Fruit fly (Drosophila melanogaster) whole organism, embryonic: ENCODE results near the gene CG3448.

Source experiments
- CG10979 ChIP-seq: fragments of 200-800 bp; sonication (Bioruptor generic); optimal IDR thresholded peaks from 2 replicates; lab custom pipeline; 2018; ENCODE audit warnings: missing biosample characterization, mild to moderate bottlenecking, missing genetic modification characterization, moderate library complexity
- CG12219 ChIP-seq: fragments of 200-800 bp; sonication (Bioruptor generic); optimal IDR thresholded peaks from 3 replicates; lab custom pipeline; 2018; ENCODE audit warnings: missing biosample characterization, mild to moderate bottlenecking, missing genetic modification characterization
- CG12659 ChIP-seq: fragments of 200-800 bp; sonication (Bioruptor generic); optimal IDR thresholded peaks from 3 replicates; lab custom pipeline; 2017; ENCODE audit warnings: mild to moderate bottlenecking, missing biosample characterization, missing genetic modification reagents, missing genetic modification characterization
- CG14710 ChIP-seq: fragments of 200-800 bp; sonication (Bioruptor generic); optimal IDR thresholded peaks from 3 replicates; lab custom pipeline; 2019; ENCODE audit warnings: missing biosample characterization, mild to moderate bottlenecking, missing genetic modification characterization, moderate library complexity
- CG17186 ChIP-seq: fragments of 200-800 bp; sonication (Bioruptor generic); optimal IDR thresholded peaks from 3 replicates; lab custom pipeline; 2017; ENCODE audit warnings: missing biosample characterization, missing genetic modification reagents, missing genetic modification characterization
- CG1832 ChIP-seq: fragments of 200-800 bp; sonication (Bioruptor generic); optimal IDR thresholded peaks from 2 replicates; lab custom pipeline; 2017; ENCODE audit warnings: missing biosample characterization, mild to moderate bottlenecking, missing genetic modification characterization, inconsistent platforms
- CG18619 ChIP-seq: fragments of 200-800 bp; sonication (Bioruptor generic); optimal IDR thresholded peaks from 3 replicates; lab custom pipeline; 2017; ENCODE audit warnings: missing biosample characterization, mild to moderate bottlenecking, missing genetic modification characterization
- CG2129 ChIP-seq: fragments of 200-800 bp; sonication (Bioruptor generic); IDR thresholded peaks from 2 replicates; pipeline ENCODE4 v1.3.6; 2022; ENCODE audit warnings: missing biosample characterization, missing genetic modification characterization; ENCODE audit not compliant: partially characterized antibody
- CG2678 ChIP-seq: fragments of 200-800 bp; sonication (Bioruptor generic); optimal IDR thresholded peaks from 3 replicates; lab custom pipeline; 2019; ENCODE audit warnings: missing biosample characterization, mild to moderate bottlenecking, missing genetic modification characterization, moderate library complexity
- CG2712 ChIP-seq: fragments of 200-800 bp; optimal IDR thresholded peaks from 3 replicates; lab custom pipeline; 2019; ENCODE audit warnings: missing biosample characterization, mild to moderate bottlenecking, missing genetic modification characterization, moderate library complexity
- CG3281 ChIP-seq: fragments of 200-800 bp; sonication (Bioruptor generic); optimal IDR thresholded peaks from 3 replicates; lab custom pipeline; 2017; ENCODE audit warnings: missing biosample characterization, mild to moderate bottlenecking, missing genetic modification characterization
- CG33557 ChIP-seq: fragments of 200-800 bp; sonication (Bioruptor generic); optimal IDR thresholded peaks from 2 replicates; lab custom pipeline; 2019; ENCODE audit warnings: missing biosample characterization, mild to moderate bottlenecking, missing genetic modification characterization, moderate library complexity
- CG3838 ChIP-seq: fragments of 200-800 bp; sonication (Bioruptor generic); optimal IDR thresholded peaks from 3 replicates; lab custom pipeline; 2016; ENCODE audit warnings: missing biosample characterization, missing genetic modification characterization
- CG4282 ChIP-seq: fragments of 200-800 bp; sonication (Bioruptor generic); optimal IDR thresholded peaks from 2 replicates; lab custom pipeline; 2016; ENCODE audit warnings: missing biosample characterization, missing genetic modification characterization
- CG6689 ChIP-seq: fragments of 200-800 bp; sonication (Bioruptor generic); IDR thresholded peaks from 2 replicates; pipeline ENCODE4 v1.3.6; 2022; ENCODE audit warnings: missing biosample characterization, missing genetic modification characterization
- CG6854 ChIP-seq: fragments of 200-800 bp; sonication (Bioruptor generic); optimal IDR thresholded peaks from 3 replicates; lab custom pipeline; 2017; ENCODE audit warnings: missing biosample characterization, mild to moderate bottlenecking, missing genetic modification characterization
- CG7987 ChIP-seq: fragments of 200-800 bp; sonication (Bioruptor generic); optimal IDR thresholded peaks from 2 replicates; lab custom pipeline; 2018; ENCODE audit warnings: missing biosample characterization, mild to moderate bottlenecking, missing genetic modification characterization, moderate library complexity
- CG8944 ChIP-seq: fragments of 200-800 bp; sonication (Bioruptor generic); optimal IDR thresholded peaks from 3 replicates; lab custom pipeline; 2016; ENCODE audit warnings: missing biosample characterization, missing genetic modification characterization
- Dek ChIP-seq: fragments of 200-800 bp; sonication (Bioruptor generic); optimal IDR thresholded peaks from 3 replicates; lab custom pipeline; 2019; ENCODE audit warnings: missing biosample characterization, mild to moderate bottlenecking, missing genetic modification characterization, moderate library complexity
- Dref ChIP-seq: fragments of 200-800 bp; sonication (Bioruptor generic); IDR thresholded peaks from 2 replicates; pipeline ENCODE4 v1.3.6; 2022; ENCODE audit warnings: missing biosample characterization, missing genetic modification characterization
- Drgx ChIP-seq: fragments of 200-800 bp; sonication (Bioruptor generic); IDR thresholded peaks from 2 replicates; pipeline ENCODE4 v1.3.6; 2022; ENCODE audit warnings: missing biosample characterization, missing genetic modification characterization
- Gsc ChIP-seq: fragments of 200-800 bp; sonication (Bioruptor generic); IDR thresholded peaks from 2 replicates; pipeline ENCODE4 v1.3.6; 2022; ENCODE audit warnings: missing biosample characterization, missing genetic modification characterization
- HLH54F ChIP-seq: fragments of 200-800 bp; sonication (Bioruptor generic); optimal IDR thresholded peaks from 3 replicates; lab custom pipeline; 2016; ENCODE audit warnings: missing biosample characterization, missing genetic modification characterization
- Hr39 ChIP-seq: fragments of >200 bp; optimal IDR thresholded peaks from 2 replicates; lab custom pipeline; 2017
- Hsf ChIP-seq: fragments of 200-800 bp; sonication (Bioruptor generic); optimal IDR thresholded peaks from 3 replicates; lab custom pipeline; 2016; ENCODE audit warnings: missing biosample characterization, missing genetic modification characterization
- Kr ChIP-seq: fragments of 200-800 bp; sonication (Bioruptor generic); optimal IDR thresholded peaks from 2 replicates; lab custom pipeline; 2017; ENCODE audit warnings: missing biosample characterization, mild to moderate bottlenecking, missing genetic modification characterization
- Oaz ChIP-seq: fragments of 200-800 bp; sonication (Bioruptor generic); IDR thresholded peaks from 2 replicates; pipeline ENCODE4 v1.3.6; 2022; ENCODE audit warnings: missing biosample characterization, missing genetic modification characterization
- Ravus ChIP-seq: fragments of 200-800 bp; sonication (Bioruptor generic); IDR thresholded peaks from 2 replicates; pipeline ENCODE4 v1.3.6; 2022; ENCODE audit warnings: missing biosample characterization, missing genetic modification characterization
- Rfx ChIP-seq: fragments of 200-800 bp; sonication (Bioruptor generic); IDR thresholded peaks from 2 replicates; pipeline ENCODE4 v1.3.6; 2022; ENCODE audit warnings: missing biosample characterization, missing genetic modification characterization
- Rx ChIP-seq: fragments of 200-800 bp; sonication (Bioruptor generic); IDR thresholded peaks from 2 replicates; pipeline ENCODE4 v1.3.6; 2022; ENCODE audit warnings: missing biosample characterization, missing genetic modification characterization
- Xbp1 ChIP-seq: fragments of 200-800 bp; sonication (Bioruptor generic); optimal IDR thresholded peaks from 3 replicates; lab custom pipeline; 2016; ENCODE audit warnings: missing biosample characterization, mild to moderate bottlenecking, missing genetic modification characterization
- abd-A ChIP-seq: fragments of 200-800 bp; sonication (Bioruptor generic); optimal IDR thresholded peaks from 3 replicates; lab custom pipeline; 2019; ENCODE audit warnings: missing biosample characterization, mild to moderate bottlenecking, missing genetic modification characterization, moderate library complexity
- aop ChIP-seq: fragments of 200-800 bp; sonication (Bioruptor generic); IDR thresholded peaks from 2 replicates; pipeline ENCODE4 v1.3.6; 2022; ENCODE audit warnings: missing biosample characterization, missing genetic modification characterization
- ara ChIP-seq: fragments of 200-800 bp; sonication (Bioruptor generic); IDR thresholded peaks from 2 replicates; pipeline ENCODE4 v1.3.6; 2022; ENCODE audit warnings: missing biosample characterization, missing genetic modification characterization
- ash1 ChIP-seq: fragments of 200-800 bp; sonication (Bioruptor generic); optimal IDR thresholded peaks from 2 replicates; lab custom pipeline; 2018; ENCODE audit warnings: missing biosample characterization, mild to moderate bottlenecking, missing genetic modification characterization
- dimm ChIP-seq: fragments of 200-800 bp; sonication (Bioruptor generic); IDR thresholded peaks from 2 replicates; pipeline ENCODE4 v1.3.6; 2022; ENCODE audit warnings: missing biosample characterization, missing genetic modification characterization
- ham ChIP-seq: fragments of 200-800 bp; sonication (Bioruptor generic); IDR thresholded peaks from 2 replicates; pipeline ENCODE4 v1.3.6; 2022; ENCODE audit warnings: missing biosample characterization, missing genetic modification characterization
- insv ChIP-seq, 2 experiments: fragments of 200-800 bp; sonication (Bioruptor generic); optimal IDR thresholded peaks; 3 replicates each; lab custom pipeline; 2016 to 2018; ENCODE audit warnings: missing biosample characterization in 2 of 2, missing genetic modification characterization in 2 of 2
- lov ChIP-seq, 2 experiments: fragments of 200-800 bp in 1 of 2; fragments of >200 bp in 1 of 2; sonication (Bioruptor generic) in 1 of 2; IDR thresholded peaks in 1 of 2; optimal IDR thresholded peaks in 1 of 2; 2 replicates in 1 of 2; 3 replicates in 1 of 2; pipeline versions ENCODE4 v1.3.6 to Lab custom; 2017 to 2022; ENCODE audit warnings: missing biosample characterization in 1 of 2, missing genetic modification characterization in 1 of 2
- maf-S ChIP-seq: fragments of 200-800 bp; sonication (Bioruptor generic); optimal IDR thresholded peaks from 2 replicates; lab custom pipeline; 2016; ENCODE audit warnings: missing biosample characterization, missing genetic modification characterization
- nerfin-1 ChIP-seq: fragments of 200-800 bp; sonication (Bioruptor generic); optimal IDR thresholded peaks from 3 replicates; lab custom pipeline; 2019; ENCODE audit warnings: missing biosample characterization, mild to moderate bottlenecking, missing genetic modification characterization, moderate library complexity
- nmo ChIP-seq: fragments of 200-800 bp; sonication (Bioruptor generic); optimal IDR thresholded peaks from 2 replicates; lab custom pipeline; 2018; ENCODE audit warnings: missing biosample characterization, mild to moderate bottlenecking, missing genetic modification characterization, moderate library complexity
- odd ChIP-seq: fragments of 200-800 bp; sonication (Bioruptor generic); optimal IDR thresholded peaks from 2 replicates; lab custom pipeline; 2017; ENCODE audit warnings: missing biosample characterization, mild to moderate bottlenecking, missing genetic modification characterization
- onecut ChIP-seq: fragments of 200-800 bp; sonication (Bioruptor generic); IDR thresholded peaks from 2 replicates; pipeline ENCODE4 v1.3.6; 2022; ENCODE audit warnings: missing biosample characterization, missing genetic modification characterization
- otp ChIP-seq: fragments of 200-800 bp; sonication (Bioruptor generic); IDR thresholded peaks from 3 replicates; pipeline ENCODE4, ENCODE4 v1.3.6; 2022; ENCODE audit warnings: missing biosample characterization, missing genetic modification characterization
- pnt ChIP-seq: fragments of 200-800 bp; sonication (Bioruptor generic); optimal IDR thresholded peaks from 3 replicates; lab custom pipeline; 2016; ENCODE audit warnings: missing biosample characterization, missing genetic modification characterization
- pum ChIP-seq: fragments of 200-800 bp; sonication (Bioruptor generic); optimal IDR thresholded peaks from 2 replicates; lab custom pipeline; 2016; ENCODE audit warnings: missing biosample characterization, missing genetic modification characterization
- scrt ChIP-seq: fragments of 200-800 bp; sonication (Bioruptor generic); optimal IDR thresholded peaks from 2 replicates; lab custom pipeline; 2018; ENCODE audit warnings: missing biosample characterization, mild to moderate bottlenecking, missing genetic modification characterization, moderate library complexity
- sqz ChIP-seq: fragments of 200-800 bp; sonication (Bioruptor generic); optimal IDR thresholded peaks from 3 replicates; lab custom pipeline; 2018; ENCODE audit warnings: missing biosample characterization, mild to moderate bottlenecking, missing genetic modification characterization
- sr ChIP-seq: fragments of 200-800 bp; sonication (Bioruptor generic); IDR thresholded peaks from 3 replicates; pipeline ENCODE4 v1.3.6; 2022; ENCODE audit warnings: missing biosample characterization, missing genetic modification characterization

CG3448 gene

dm6 chr3L:9420054-9420818 lies 31.1 kb downstream of the CG3448 start (continued):
- TF ChIP-seq sqz (GFP tag; lab: Kevin White, UChicago) (no peak), CG2129 (GFP tag; lab: Robert Waterston, UW) (no peak), Kr (GFP tag; lab: Kevin White, UChicago) (no peak), abd-A (tag; lab: Kevin White, UChicago) (no peak), scrt (GFP tag; lab: Kevin White, UChicago) (peak; percentile 4), Rfx (peak; percentile 51; the same call in 1 of the 2 replicates), CG2712 (tag; lab: Kevin White, UChicago) (peak; percentile 57), maf-S (GFP tag; lab: Kevin White, UChicago) (no peak), Gsc (0 out of 2 replicates have a peak, but pooled peaks have one; percentile 32), Hr39 (lab: Kevin White, UChicago) (no peak), pnt (GFP tag; lab: Kevin White, UChicago) (no peak), CG12219 (peak; percentile 22), CG1832 (GFP tag; lab: Kevin White, UChicago) (no peak), insv (GFP tag; optimal IDR thresholded peaks at IDR 0.05; lab: Kevin White, UChicago) (no peak), ham (GFP tag; lab: Robert Waterston, UW) (no peak), otp (GFP tag; lab: Robert Waterston, UW) (no peak), CG12659 (peak; percentile 22), Dref (GFP tag; lab: Robert Waterston, UW) (no peak), nerfin-1 (peak; percentile 5), ash1 (GFP tag; lab: Kevin White, UChicago) (no peak), CG17186 (no peak), onecut (GFP tag; lab: Robert Waterston, UW) (peak; percentile 27; the same call in 1 of the 2 replicates), CG3838 (GFP tag; lab: Kevin White, UChicago) (no peak), Dek (tag; lab: Kevin White, UChicago) (no peak), CG10979 (tag; lab: Kevin White, UChicago) (peak; percentile 5), nmo (GFP tag; lab: Kevin White, UChicago) (peak; percentile 46), CG6689 (GFP tag; lab: Robert Waterston, UW) (peak; percentile 65; the same call in 1 of the 2 replicates), Hsf (GFP tag; lab: Kevin White, UChicago) (peak; percentile 25), CG18619 (GFP tag; lab: Kevin White, UChicago) (peak; percentile 23), Xbp1 (peak; percentile 54), CG14710 (tag; lab: Kevin White, UChicago) (no peak), lov (optimal IDR thresholded peaks at IDR 0.05; lab: Kevin White, UChicago) (no peak), lov (GFP tag; IDR thresholded peaks at IDR 0.05; lab: Robert Waterston, UW) (no peak), odd (GFP tag; lab: Kevin White, UChicago) (peak; percentile 44), CG3281 (GFP tag; lab: Kevin White, UChicago) (peak; percentile 25), Rx (GFP tag; lab: Robert Waterston, UW) (peak; percentile 34; the same call in 1 of the 2 replicates), CG2678 (tag; lab: Kevin White, UChicago) (peak; percentile 66), Oaz (no peak), pum (GFP tag; lab: Kevin White, UChicago) (peak; percentile 12), HLH54F (GFP tag; lab: Kevin White, UChicago) (no peak), CG8944 (GFP tag; lab: Kevin White, UChicago) (no peak), sr (GFP tag; lab: Robert Waterston, UW) (no peak), Drgx (GFP tag; lab: Robert Waterston, UW) (peak; percentile 95), Ravus (GFP tag; lab: Robert Waterston, UW) (no peak), CG33557 (no peak), CG7987 (GFP tag; lab: Kevin White, UChicago) (no peak), aop (GFP tag; lab: Robert Waterston, UW) (no peak), ara (GFP tag; lab: Robert Waterston, UW) (no peak), CG4282 (GFP tag; lab: Kevin White, UChicago) (no peak), CG6854 (no peak), dimm (GFP tag; lab: Robert Waterston, UW) (no peak)
